Fruit fly (Drosophila melanogaster) whole organism, embryonic: ENCODE data around the gene smo.

ENCODE experiments used
- Asciz ChIP-seq: fragments of 200-800 bp; sonication (Bioruptor generic); optimal IDR thresholded peaks from 2 replicates; lab custom pipeline; 2017; ENCODE audit warnings: missing biosample characterization, mild to moderate bottlenecking, missing genetic modification characterization, missing genetic modification reagents
- CG1024 ChIP-seq: fragments of 200-800 bp; sonication (Bioruptor generic); IDR thresholded peaks from 2 replicates; pipeline ENCODE4 v1.3.6; 2022; ENCODE audit warnings: missing biosample characterization, missing genetic modification characterization
- CG10366 ChIP-seq: fragments of 200-800 bp; sonication (Bioruptor generic); IDR thresholded peaks from 2 replicates; pipeline ENCODE4 v1.3.6; 2022; ENCODE audit warnings: missing biosample characterization, missing genetic modification characterization
- CG12104 ChIP-seq: fragments of 200-800 bp; sonication (Bioruptor generic); optimal IDR thresholded peaks from 3 replicates; lab custom pipeline; 2016; ENCODE audit warnings: missing biosample characterization, missing genetic modification characterization
- CG15479 ChIP-seq: fragments of 200-800 bp; sonication (Bioruptor generic); optimal IDR thresholded peaks from 3 replicates; lab custom pipeline; 2019; ENCODE audit warnings: missing biosample characterization, mild to moderate bottlenecking, missing genetic modification characterization, moderate library complexity
- CG16779 ChIP-seq: fragments of 200-800 bp; sonication (Bioruptor generic); IDR thresholded peaks from 2 replicates; pipeline ENCODE4 v1.3.6; 2022; ENCODE audit warnings: missing biosample characterization, missing genetic modification characterization
- CG18476 ChIP-seq: fragments of 200-800 bp; sonication (Bioruptor generic); optimal IDR thresholded peaks from 2 replicates; lab custom pipeline; 2016; ENCODE audit warnings: missing biosample characterization, mild to moderate bottlenecking, missing genetic modification characterization
- CG2129 ChIP-seq: fragments of 200-800 bp; sonication (Bioruptor generic); IDR thresholded peaks from 2 replicates; pipeline ENCODE4 v1.3.6; 2022; ENCODE audit warnings: missing biosample characterization, missing genetic modification characterization; ENCODE audit not compliant: partially characterized antibody
- CG2199 ChIP-seq: fragments of 200-800 bp; sonication (Bioruptor generic); IDR thresholded peaks from 3 replicates; pipeline ENCODE4 v1.3.6; 2022; ENCODE audit warnings: missing biosample characterization, missing genetic modification characterization
- CG34422 ChIP-seq: fragments of 200-800 bp; sonication (Bioruptor generic); IDR thresholded peaks from 3 replicates; pipeline ENCODE4 v1.3.6; 2022; ENCODE audit warnings: missing biosample characterization, missing genetic modification characterization
- CG4328 ChIP-seq: fragments of 200-800 bp; sonication (Bioruptor generic); optimal IDR thresholded peaks from 3 replicates; lab custom pipeline; 2017; ENCODE audit warnings: missing biosample characterization, missing genetic modification reagents, missing genetic modification characterization
- CG4707 ChIP-seq: fragments of 200-800 bp; sonication (Bioruptor generic); optimal IDR thresholded peaks from 2 replicates; lab custom pipeline; 2018; ENCODE audit warnings: missing biosample characterization, mild to moderate bottlenecking, missing genetic modification characterization, moderate library complexity
- CG9215 ChIP-seq: fragments of 200-800 bp; sonication (Bioruptor generic); IDR thresholded peaks from 2 replicates; pipeline ENCODE4 v1.3.6; 2022; ENCODE audit warnings: missing biosample characterization, missing genetic modification characterization
- Dbx ChIP-seq: fragments of 200-800 bp; sonication (Bioruptor generic); IDR thresholded peaks from 3 replicates; pipeline ENCODE4 v1.3.6; 2022; ENCODE audit warnings: missing biosample characterization, missing genetic modification characterization
- Dip3 ChIP-seq: fragments of 200-800 bp; sonication (Bioruptor generic); optimal IDR thresholded peaks from 3 replicates; lab custom pipeline; 2016; ENCODE audit warnings: missing biosample characterization, missing genetic modification characterization
- E2f1 ChIP-seq: fragments of 200-800 bp; sonication (Bioruptor generic); IDR thresholded peaks from 2 replicates; pipeline ENCODE4 v1.3.6; 2022; ENCODE audit warnings: missing biosample characterization, missing genetic modification characterization
- HmgD ChIP-seq: fragments of 200-800 bp; sonication (Bioruptor generic); optimal IDR thresholded peaks from 3 replicates; lab custom pipeline; 2016; ENCODE audit warnings: missing biosample characterization, missing genetic modification characterization
- Hmr ChIP-seq: fragments of 200-800 bp; sonication (Bioruptor generic); optimal IDR thresholded peaks from 3 replicates; lab custom pipeline; 2017; ENCODE audit warnings: mild to moderate bottlenecking, missing biosample characterization, missing genetic modification reagents, missing genetic modification characterization
- Hr51 ChIP-seq, 2 experiments: fragments of 200-800 bp; sonication (Bioruptor generic); optimal IDR thresholded peaks; 2 replicates in 1 of 2; 3 replicates in 1 of 2; lab custom pipeline; 2016 to 2018; ENCODE audit warnings: missing biosample characterization in 2 of 2, missing genetic modification characterization in 2 of 2, mild to moderate bottlenecking in 1 of 2, moderate library complexity in 1 of 2
- Lhr ChIP-seq: fragments of 200-800 bp; sonication (Bioruptor generic); optimal IDR thresholded peaks from 3 replicates; lab custom pipeline; 2017; ENCODE audit warnings: mild to moderate bottlenecking, missing biosample characterization, missing genetic modification reagents, missing genetic modification characterization
- MBD-R2 ChIP-seq: fragments of 200-800 bp; sonication (Bioruptor generic); IDR thresholded peaks from 2 replicates; pipeline ENCODE4 v1.3.6; 2022; ENCODE audit warnings: missing biosample characterization, missing genetic modification characterization
- Meics ChIP-seq: fragments of 200-800 bp; sonication (Bioruptor generic); optimal IDR thresholded peaks from 2 replicates; lab custom pipeline; 2017; ENCODE audit warnings: missing biosample characterization, mild to moderate bottlenecking, missing genetic modification characterization
- NFAT ChIP-seq: fragments of 200-800 bp; sonication (Bioruptor generic); IDR thresholded peaks from 2 replicates; pipeline ENCODE4 v1.3.6; 2022; ENCODE audit warnings: missing biosample characterization, missing genetic modification characterization
- abd-A ChIP-seq: fragments of 200-800 bp; sonication (Bioruptor generic); optimal IDR thresholded peaks from 3 replicates; lab custom pipeline; 2019; ENCODE audit warnings: missing biosample characterization, mild to moderate bottlenecking, missing genetic modification characterization, moderate library complexity
- al ChIP-seq: fragments of 200-800 bp; sonication (Bioruptor generic); IDR thresholded peaks from 2 replicates; pipeline ENCODE4 v1.3.6; 2022; ENCODE audit warnings: missing biosample characterization, missing genetic modification characterization
- ap ChIP-seq: fragments of 200-800 bp; sonication (Bioruptor generic); IDR thresholded peaks from 2 replicates; pipeline ENCODE4 v1.3.6; 2022; ENCODE audit warnings: missing biosample characterization, missing genetic modification characterization
- ato ChIP-seq: fragments of 200-800 bp; sonication (Bioruptor generic); IDR thresholded peaks from 2 replicates; pipeline ENCODE4 v1.3.6; 2022; ENCODE audit warnings: missing biosample characterization, missing genetic modification characterization; ENCODE audit not compliant: partially characterized antibody
- cas ChIP-seq: fragments of 200-800 bp; sonication (Bioruptor generic); IDR thresholded peaks from 2 replicates; pipeline ENCODE4 v1.3.6; 2022; ENCODE audit warnings: missing biosample characterization, missing genetic modification characterization
- cg ChIP-seq: fragments of 200-800 bp; sonication (Bioruptor generic); optimal IDR thresholded peaks from 3 replicates; lab custom pipeline; 2019; ENCODE audit warnings: missing biosample characterization, mild to moderate bottlenecking, missing genetic modification characterization, moderate library complexity
- chinmo ChIP-seq: fragments of 200-800 bp; sonication (Bioruptor generic); IDR thresholded peaks from 4 replicates; pipeline ENCODE4 v1.3.6; 2022; ENCODE audit warnings: missing biosample characterization, missing genetic modification characterization; ENCODE audit not compliant: partially characterized antibody
- corto ChIP-seq: fragments of 200-800 bp; sonication (Bioruptor generic); optimal IDR thresholded peaks from 2 replicates; lab custom pipeline; 2016; ENCODE audit warnings: missing biosample characterization, mild to moderate bottlenecking, missing genetic modification characterization, moderate library complexity
- kni ChIP-seq: fragments of 200-800 bp; sonication (Bioruptor generic); optimal IDR thresholded peaks from 3 replicates; lab custom pipeline; 2017; ENCODE audit warnings: mild to moderate bottlenecking, missing biosample characterization, missing genetic modification reagents, missing genetic modification characterization
- lilli ChIP-seq: fragments of 200-800 bp; sonication (Bioruptor generic); optimal IDR thresholded peaks from 3 replicates; lab custom pipeline; 2016; ENCODE audit warnings: missing biosample characterization, missing genetic modification characterization
- lmd ChIP-seq: fragments of 200-800 bp; sonication (Bioruptor generic); IDR thresholded peaks from 2 replicates; pipeline ENCODE4 v1.3.6; 2022; ENCODE audit warnings: missing biosample characterization, missing genetic modification characterization
- mld ChIP-seq: fragments of 200-800 bp; sonication (Bioruptor generic); IDR thresholded peaks from 3 replicates; pipeline ENCODE4 v1.3.6; 2022; ENCODE audit warnings: missing biosample characterization, missing genetic modification characterization; ENCODE audit not compliant: partially characterized antibody
- org-1 ChIP-seq: fragments of 200-800 bp; sonication (Bioruptor generic); optimal IDR thresholded peaks from 2 replicates; lab custom pipeline; 2017; ENCODE audit warnings: missing biosample characterization, missing genetic modification characterization
- pb ChIP-seq: fragments of 200-800 bp; sonication (Bioruptor generic); optimal IDR thresholded peaks from 3 replicates; lab custom pipeline; 2016; ENCODE audit warnings: missing biosample characterization, missing genetic modification characterization
- phol ChIP-seq: fragments of 200-800 bp; sonication (Bioruptor generic); optimal IDR thresholded peaks from 3 replicates; lab custom pipeline; 2018; ENCODE audit warnings: missing biosample characterization, mild to moderate bottlenecking, missing genetic modification characterization, moderate library complexity
- pnt ChIP-seq: fragments of 200-800 bp; sonication (Bioruptor generic); optimal IDR thresholded peaks from 3 replicates; lab custom pipeline; 2016; ENCODE audit warnings: missing biosample characterization, missing genetic modification characterization
- rib ChIP-seq: fragments of 200-800 bp; sonication (Bioruptor generic); IDR thresholded peaks from 2 replicates; pipeline ENCODE4 v1.3.6; 2022; ENCODE audit warnings: missing biosample characterization, missing genetic modification characterization
- row ChIP-seq: fragments of 200-800 bp; sonication (Bioruptor generic); IDR thresholded peaks from 3 replicates; pipeline ENCODE4 v1.3.6; 2022; ENCODE audit warnings: missing biosample characterization, missing genetic modification characterization
- sr ChIP-seq: fragments of 200-800 bp; sonication (Bioruptor generic); IDR thresholded peaks from 3 replicates; pipeline ENCODE4 v1.3.6; 2022; ENCODE audit warnings: missing biosample characterization, missing genetic modification characterization
- tap ChIP-seq: fragments of 200-800 bp; optimal IDR thresholded peaks from 3 replicates; lab custom pipeline; 2019; ENCODE audit warnings: missing biosample characterization, mild to moderate bottlenecking, missing genetic modification characterization, moderate library complexity
- tna ChIP-seq: fragments of 200-800 bp; sonication (Bioruptor generic); IDR thresholded peaks from 2 replicates; pipeline ENCODE4 v1.3.6; 2022; ENCODE audit warnings: missing biosample characterization, missing genetic modification characterization; ENCODE audit not compliant: partially characterized antibody
- trem ChIP-seq: fragments of 200-800 bp; optimal IDR thresholded peaks from 3 replicates; lab custom pipeline; 2019; ENCODE audit warnings: missing biosample characterization, mild to moderate bottlenecking, missing genetic modification characterization, moderate library complexity
- tx ChIP-seq: fragments of 200-800 bp; sonication (Bioruptor generic); optimal IDR thresholded peaks from 2 replicates; lab custom pipeline; 2016; ENCODE audit warnings: missing biosample characterization, missing genetic modification characterization
- unc-4 ChIP-seq: fragments of 200-800 bp; sonication (Bioruptor generic); IDR thresholded peaks from 2 replicates; pipeline ENCODE4 v1.3.6; 2022; ENCODE audit warnings: missing biosample characterization, missing genetic modification characterization; ENCODE audit not compliant: partially characterized antibody
- usp ChIP-seq: fragments of >200 bp; optimal IDR thresholded peaks from 2 replicates; lab custom pipeline; 2017; ENCODE audit warnings: missing biosample characterization, missing genetic modification characterization
- wor ChIP-seq: fragments of 200-800 bp; sonication (Bioruptor generic); IDR thresholded peaks from 2 replicates; pipeline ENCODE4 v1.3.6; 2022; ENCODE audit warnings: missing biosample characterization, missing genetic modification characterization

The smo gene

DNA sequence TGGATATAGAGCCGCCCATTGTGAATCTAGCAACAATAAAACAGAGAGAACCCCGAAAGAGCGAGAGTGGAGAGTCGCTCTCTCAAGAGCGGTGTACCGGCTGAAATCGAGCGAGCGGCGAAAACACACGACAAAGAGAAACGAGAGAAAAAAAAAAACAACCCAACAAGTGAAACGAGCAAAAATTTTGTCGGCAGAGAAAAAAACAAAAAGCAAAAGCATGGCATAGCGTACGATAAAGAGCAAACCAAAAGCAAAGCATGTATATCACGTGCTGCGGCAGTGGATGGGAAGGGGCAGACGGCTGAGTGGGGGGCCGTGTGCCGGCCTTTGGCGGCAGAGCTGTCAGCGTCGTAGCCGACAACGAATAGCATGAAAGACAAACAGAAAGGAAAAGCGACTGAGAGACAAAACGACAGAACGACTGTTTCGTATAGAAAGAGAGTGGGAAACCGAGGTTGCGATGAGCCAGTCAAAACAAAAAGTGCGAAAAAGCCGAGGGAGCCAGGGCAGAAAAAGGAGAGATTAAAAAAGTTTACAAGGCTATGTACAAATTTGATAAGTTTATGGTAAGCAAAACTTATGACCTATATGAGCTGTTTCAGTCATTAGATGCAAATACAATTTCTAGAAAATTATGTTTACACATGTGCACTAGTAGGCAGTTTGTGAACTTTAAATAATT lies 30.6 kb upstream of the smo start (continued):
- TF ChIP-seq kni = peak; percentile 74
- no peak for TF ChIP-seq CG18476
- TF ChIP-seq pb (GFP tag; lab: Kevin White, UChicago) = no peak
- TF ChIP-seq E2f1 (GFP tag; lab: Robert Waterston, UW) = no peak
- no peak for TF ChIP-seq row (GFP tag; lab: Robert Waterston, UW)
- TF ChIP-seq phol = no peak

dm6 chr2L:247432-247831 lies 29.9 kb upstream of the smo start:
- TF ChIP-seq CG4707 (GFP tag; lab: Kevin White, UChicago) = no peak
- TF ChIP-seq sr (GFP tag; lab: Robert Waterston, UW) = no peak
- no peak for TF ChIP-seq trem (tag; lab: Kevin White, UChicago)
- no peak for TF ChIP-seq CG4328 (GFP tag; lab: Kevin White, UChicago)
- no peak for TF ChIP-seq CG9215 (GFP tag; lab: Robert Waterston, UW)
- no peak for TF ChIP-seq mld (GFP tag; lab: Robert Waterston, UW)
- no peak for TF ChIP-seq wor (GFP tag; lab: Robert Waterston, UW)
- TF ChIP-seq pnt = no peak
- TF ChIP-seq tap (tag; lab: Kevin White, UChicago) = no peak
- TF ChIP-seq CG34422 (GFP tag; lab: Robert Waterston, UW) = no peak
- TF ChIP-seq CG16779 (GFP tag; lab: Robert Waterston, UW) = no peak
- no peak for TF ChIP-seq lmd
- peak; percentile 61; the same call in 1 of the 2 replicates for TF ChIP-seq rib (GFP tag; lab: Robert Waterston, UW)
- no peak for TF ChIP-seq MBD-R2
- no peak for TF ChIP-seq ato
- TF ChIP-seq HmgD (GFP tag; lab: Kevin White, UChicago) = no peak
- TF ChIP-seq cas = no peak
- peak; percentile 15 for TF ChIP-seq CG15479 (GFP tag; lab: Kevin White, UChicago)
- peak; percentile 60 for TF ChIP-seq cg (GFP tag; lab: Kevin White, UChicago)
- no peak for TF ChIP-seq org-1 (GFP tag; lab: Kevin White, UChicago)
- TF ChIP-seq CG10366 (GFP tag; lab: Robert Waterston, UW) = no peak
- TF ChIP-seq tx (GFP tag; lab: Kevin White, UChicago) = no peak
- 0 out of 2 replicates have a peak, but pooled peaks have one; percentile 19 for TF ChIP-seq CG2129 (GFP tag; lab: Robert Waterston, UW)
- no peak for TF ChIP-seq unc-4
- TF ChIP-seq corto = no peak
- no peak for TF ChIP-seq Hmr (GFP tag; lab: Kevin White, UChicago)
- TF ChIP-seq al (GFP tag; lab: Robert Waterston, UW) = no peak
- no peak for TF ChIP-seq Asciz (GFP tag; lab: Kevin White, UChicago)
- no peak for TF ChIP-seq ap (GFP tag; lab: Robert Waterston, UW)
- TF ChIP-seq Dip3 (GFP tag; lab: Kevin White, UChicago) = no peak
- TF ChIP-seq Lhr (GFP tag; lab: Kevin White, UChicago) = no peak
- no peak for TF ChIP-seq Hr51 (GFP tag; optimal IDR thresholded peaks at IDR 0.05; lab: Kevin White, UChicago)
- peak; percentile 70; the same call in 2 of the 4 replicates for TF ChIP-seq chinmo (GFP tag; lab: Robert Waterston, UW)
- TF ChIP-seq CG12104 (GFP tag; lab: Kevin White, UChicago) = no peak
- TF ChIP-seq abd-A (tag; lab: Kevin White, UChicago) = no peak
- no peak for TF ChIP-seq tna (GFP tag; lab: Robert Waterston, UW)
- TF ChIP-seq CG1024 = no peak
- no peak for TF ChIP-seq usp
- no peak for TF ChIP-seq lilli (GFP tag; lab: Kevin White, UChicago)
- TF ChIP-seq CG2199 = no peak
- TF ChIP-seq NFAT = no peak
- TF ChIP-seq Dbx (GFP tag; lab: Robert Waterston, UW) = no peak
- no peak for TF ChIP-seq Meics (GFP tag; lab: Kevin White, UChicago)
